Worm (Caenorhabditis elegans) whole organism, late embryonic: Measurements from ENCODE around the gene ajm-1.

Experiments
- ceh-14 ChIP-seq: sonication (generic microtip); optimal IDR thresholded peaks from 2 replicates; lab custom pipeline; 2016; ENCODE audit warnings: missing genotype, missing genetic modification characterization, missing compliant biosample characterization
- ceh-30 ChIP-seq: fragments of 150-350 bp; optimal IDR thresholded peaks from 2 replicates; lab custom pipeline; 2014; ENCODE audit warnings: missing biosample characterization, missing genetic modification characterization
- che-1 ChIP-seq: sonication (generic microtip); optimal IDR thresholded peaks from 2 replicates; lab custom pipeline; 2016; ENCODE audit warnings: mild to moderate bottlenecking, missing genetic modification characterization, missing compliant biosample characterization
- elt-2 ChIP-seq: sonication (generic microtip); optimal IDR thresholded peaks from 2 replicates; lab custom pipeline; 2016; ENCODE audit warnings: missing genetic modification reagents, missing genetic modification characterization, missing compliant biosample characterization
- fkh-10 ChIP-seq: fragments of 150-350 bp; optimal IDR thresholded peaks from 2 replicates; lab custom pipeline; 2014; ENCODE audit warnings: missing biosample characterization, missing genetic modification reagents, missing genetic modification characterization
- madf-2 ChIP-seq: sonication (generic microtip); optimal IDR thresholded peaks from 2 replicates; lab custom pipeline; 2017; ENCODE audit warnings: missing genetic modification characterization, missing compliant biosample characterization
- pag-3 ChIP-seq: sonication (generic microtip); optimal IDR thresholded peaks from 2 replicates; lab custom pipeline; 2016; ENCODE audit warnings: missing compliant biosample characterization, missing genetic modification characterization, borderline replicate concordance
- sox-2 ChIP-seq: fragments of 200-800 bp; sonication (Bioruptor generic); IDR thresholded peaks from 2 replicates; pipeline ENCODE4 v1.3.6; 2022; ENCODE audit warnings: missing genetic modification reagents, missing genetic modification characterization, missing compliant biosample characterization
- tbx-2 ChIP-seq: sonication (generic microtip); optimal IDR thresholded peaks from 2 replicates; lab custom pipeline; 2016; ENCODE audit warnings: missing genetic modification characterization, missing compliant biosample characterization
- tbx-7 ChIP-seq: sonication (generic microtip); optimal IDR thresholded peaks from 2 replicates; lab custom pipeline; 2016; ENCODE audit warnings: missing genotype, missing genetic modification characterization, missing compliant biosample characterization
- unc-42 ChIP-seq: sonication (generic microtip); optimal IDR thresholded peaks from 2 replicates; lab custom pipeline; 2016; ENCODE audit warnings: missing genotype, missing genetic modification characterization, missing compliant biosample characterization
- unc-86 ChIP-seq: sonication (generic microtip); optimal IDR thresholded peaks from 2 replicates; lab custom pipeline; 2016; ENCODE audit warnings: missing genetic modification characterization, missing compliant biosample characterization

- TF ChIP-seq sox-2 (GFP tag; lab: Robert Waterston, UW) (no peak), tbx-7 (tag; lab: Kevin White, UChicago) (no peak), ceh-30 (tag; lab: Kevin White, UChicago) (no peak), pag-3 (no peak), tbx-2 (tag; lab: Kevin White, UChicago) (no peak), madf-2 (no peak), unc-86 (tag; lab: Kevin White, UChicago) (no peak), elt-2 (tag; lab: Kevin White, UChicago) (no peak), unc-42 (peak; percentile 87), che-1 (no peak), fkh-10 (no peak), ceh-14 (tag; lab: Kevin White, UChicago) (no peak)
Observed at ce11 chrX:9161253-9161904, 78.6 kb downstream of the ajm-1 start.
